Comparison of ENCODE assay signal across 4 fruit fly cellular contexts in genomic region chr3R:21838505-21838956, dm6.
A peak's percentile ranks its signal among the peaks of the same experiment; 100 is the strongest.
TF ChIP-seq lines count a peak whose summit lies in the region.

No protein-coding gene starts in this region.

- TF ChIP-seq CTCF in whole organism, embryonic (GFP tag; optimal IDR thresholded peaks at IDR 0.05; lab: Kevin White, UChicago) = no peak

TF ChIP-seq in whole organism, embryonic, 481 proteins besides CTCF, POLR2A, EP300 and RAD21 (continues in another document):
- TF ChIP-seq CG18619 (GFP tag; optimal IDR thresholded peaks at IDR 0.05; lab: Kevin White, UChicago) (peak; percentile 25), Sox100B (GFP tag; optimal IDR thresholded peaks at IDR 0.05; lab: Kevin White, UChicago) (peak; percentile 43), Usf (GFP tag; optimal IDR thresholded peaks at IDR 0.05; lab: Kevin White, UChicago) (no peak), Myb (GFP tag; optimal IDR thresholded peaks at IDR 0.05; lab: Kevin White, UChicago) (peak; percentile 8), CG16863 (GFP tag; optimal IDR thresholded peaks at IDR 0.05; lab: Kevin White, UChicago) (peak; percentile 18), CG2678 (tag; optimal IDR thresholded peaks at IDR 0.05; lab: Kevin White, UChicago) (peak; percentile 32), ranshi (GFP tag; IDR thresholded peaks at IDR 0.05; lab: Robert Waterston, UW) (0 out of 2 replicates have a peak, but pooled peaks have one; percentile 11), CG13296 (GFP tag; optimal IDR thresholded peaks at IDR 0.05; lab: Kevin White, UChicago) (no peak), CG11723 (GFP tag; optimal IDR thresholded peaks at IDR 0.05; lab: Kevin White, UChicago) (peak; percentile 4), nom (GFP tag; optimal IDR thresholded peaks at IDR 0.05; lab: Kevin White, UChicago) (peak; percentile 29), unpg (GFP tag; optimal IDR thresholded peaks at IDR 0.05; lab: Kevin White, UChicago) (peak; percentile 7), Drgx (GFP tag; IDR thresholded peaks at IDR 0.05; lab: Robert Waterston, UW) (peak; percentile 76), CG11504 (tag; optimal IDR thresholded peaks at IDR 0.05; lab: Kevin White, UChicago) (peak; percentile 59), Mrtf (GFP tag; IDR thresholded peaks at IDR 0.05; lab: Robert Waterston, UW) (no peak), CG11093 (GFP tag; IDR thresholded peaks at IDR 0.05; lab: Robert Waterston, UW) (no peak), Mad (GFP tag; optimal IDR thresholded peaks at IDR 0.05; lab: Kevin White, UChicago) (no peak), croc (GFP tag; conservative IDR thresholded peaks at IDR 0.05; lab: Robert Waterston, UW) (no peak), Rfx (GFP tag; IDR thresholded peaks at IDR 0.05; lab: Robert Waterston, UW) (no peak), Oli (tag; optimal IDR thresholded peaks at IDR 0.05; lab: Kevin White, UChicago) (peak; percentile 61), lbe (GFP tag; optimal IDR thresholded peaks at IDR 0.05; lab: Kevin White, UChicago) (peak; percentile 24), Sry-β (GFP tag; optimal IDR thresholded peaks at IDR 0.05; lab: Kevin White, UChicago) (no peak), sens (GFP tag; lab: Kevin White, UChicago) (peak; percentile 90), CG7839 (tag; optimal IDR thresholded peaks at IDR 0.05; lab: Kevin White, UChicago) (peak; percentile 45)

TF ChIP-seq in whole organism, prepupa, 60 proteins besides CTCF, POLR2A, EP300 and RAD21 (continues in another document):
- peak; percentile 86 for TF ChIP-seq Sox15 (GFP tag; optimal IDR thresholded peaks at IDR 0.05; lab: Kevin White, UChicago)
- peak; percentile 86 for TF ChIP-seq CG6792 (GFP tag; optimal IDR thresholded peaks at IDR 0.05; lab: Kevin White, UChicago)
- peak; percentile 87 for TF ChIP-seq CG3032 (tag; optimal IDR thresholded peaks at IDR 0.05; lab: Kevin White, UChicago)
- peak; percentile 96 for TF ChIP-seq fd59A (GFP tag; optimal IDR thresholded peaks at IDR 0.05; lab: Kevin White, UChicago)
- peak; percentile 76 for TF ChIP-seq dsx (GFP tag; optimal IDR thresholded peaks at IDR 0.05; lab: Kevin White, UChicago; ENCODE audit: poor library complexity, severe bottlenecking)
- TF ChIP-seq ss (GFP tag; optimal IDR thresholded peaks at IDR 0.05; lab: Kevin White, UChicago) = peak; percentile 79 to 93
- peak; percentile 92 for TF ChIP-seq Met (GFP tag; optimal IDR thresholded peaks at IDR 0.05; lab: Kevin White, UChicago)
- peak; percentile 91 for TF ChIP-seq Hr39 (GFP tag; optimal IDR thresholded peaks at IDR 0.05; lab: Kevin White, UChicago)
- TF ChIP-seq CG7368 (GFP tag; optimal IDR thresholded peaks at IDR 0.05; lab: Kevin White, UChicago) = peak; percentile 55
- peak; percentile 72 for TF ChIP-seq CG6276 (GFP tag; optimal IDR thresholded peaks at IDR 0.05; lab: Kevin White, UChicago)
- TF ChIP-seq acj6 (GFP tag; optimal IDR thresholded peaks at IDR 0.05; lab: Kevin White, UChicago) = peak; percentile 87
- peak; percentile 83 for TF ChIP-seq dac (GFP tag; optimal IDR thresholded peaks at IDR 0.05; lab: Kevin White, UChicago)
- peak; percentile 10 for TF ChIP-seq Lpt (GFP tag; optimal IDR thresholded peaks at IDR 0.05; lab: Kevin White, UChicago)
- no peak for TF ChIP-seq CG6854 (GFP tag; optimal IDR thresholded peaks at IDR 0.05; lab: Kevin White, UChicago)
- peak; percentile 89 for TF ChIP-seq CG6808 (GFP tag; optimal IDR thresholded peaks at IDR 0.05; lab: Kevin White, UChicago)
- TF ChIP-seq CG4318 (GFP tag; optimal IDR thresholded peaks at IDR 0.05; lab: Kevin White, UChicago) = peak; percentile 89
- TF ChIP-seq Eip75B (GFP tag; optimal IDR thresholded peaks at IDR 0.05; lab: Kevin White, UChicago) = peak; percentile 93
- TF ChIP-seq salr (GFP tag; optimal IDR thresholded peaks at IDR 0.05; lab: Kevin White, UChicago) = peak; percentile 71 to 95
- TF ChIP-seq CG6163 (GFP tag; IDR thresholded peaks at IDR 0.05; lab: Robert Waterston, UW) = peak; percentile 78
- peak; percentile 90 for TF ChIP-seq Sox102F (GFP tag; optimal IDR thresholded peaks at IDR 0.05; lab: Kevin White, UChicago)
- TF ChIP-seq Eip78C (GFP tag; lab: Kevin White, UChicago) = peak; percentile 99
- TF ChIP-seq eg (GFP tag; IDR thresholded peaks at IDR 0.05; lab: Robert Waterston, UW) = peak; percentile 73; the same call in 2 of the 3 replicates
- TF ChIP-seq Hr4 (GFP tag; optimal IDR thresholded peaks at IDR 0.05; lab: Kevin White, UChicago) = peak; percentile 91

TF ChIP-seq in whole organism, pupa, 21 proteins besides CTCF, POLR2A, EP300 and RAD21:
- no peak for TF ChIP-seq EcR (GFP tag; optimal IDR thresholded peaks at IDR 0.05; lab: Kevin White, UChicago)
- peak; percentile 71 for TF ChIP-seq CG13204 (GFP tag; optimal IDR thresholded peaks at IDR 0.05; lab: Kevin White, UChicago)
- TF ChIP-seq CG17806 (tag; optimal IDR thresholded peaks at IDR 0.05; lab: Kevin White, UChicago) = peak; percentile 73
- TF ChIP-seq CG10348 (GFP tag; IDR thresholded peaks at IDR 0.05; lab: Robert Waterston, UW) = peak; percentile 19; the same call in 1 of the 2 replicates
- peak; percentile 91 for TF ChIP-seq CG34367 (tag; optimal IDR thresholded peaks at IDR 0.05; lab: Kevin White, UChicago)
- TF ChIP-seq Snoo (tag; optimal IDR thresholded peaks at IDR 0.05; lab: Kevin White, UChicago) = peak; percentile 89
- TF ChIP-seq CG9948 (tag; optimal IDR thresholded peaks at IDR 0.05; lab: Kevin White, UChicago) = peak; percentile 91
- TF ChIP-seq CG12605 (GFP tag; IDR thresholded peaks at IDR 0.05; lab: Robert Waterston, UW) = 0 out of 2 replicates have a peak, but pooled peaks have one; percentile 11
- peak; percentile 77; the same call in 2 of the 3 replicates for TF ChIP-seq fd96Ca (GFP tag; IDR thresholded peaks at IDR 0.05; lab: Robert Waterston, UW)
- TF ChIP-seq rn (GFP tag; IDR thresholded peaks at IDR 0.05; lab: Robert Waterston, UW) = peak; percentile 44
- peak; percentile 89 for TF ChIP-seq Pif1A (GFP tag; optimal IDR thresholded peaks at IDR 0.05; lab: Kevin White, UChicago)
- TF ChIP-seq D1 (tag; optimal IDR thresholded peaks at IDR 0.05; lab: Kevin White, UChicago) = peak; percentile 45
- TF ChIP-seq gl (tag; optimal IDR thresholded peaks at IDR 0.05; lab: Kevin White, UChicago) = peak; percentile 4
- TF ChIP-seq CG15710 (tag; optimal IDR thresholded peaks at IDR 0.05; lab: Kevin White, UChicago) = peak; percentile 92
- TF ChIP-seq Pif1B (GFP tag; optimal IDR thresholded peaks at IDR 0.05; lab: Kevin White, UChicago) = peak; percentile 73
- peak; percentile 85 for TF ChIP-seq CG8159 (tag; optimal IDR thresholded peaks at IDR 0.05; lab: Kevin White, UChicago)
- TF ChIP-seq CG14655 (GFP tag; optimal IDR thresholded peaks at IDR 0.05; lab: Kevin White, UChicago) = peak; percentile 90
- peak; percentile 44; the same call in 1 of the 3 replicates for TF ChIP-seq CG4496 (GFP tag; IDR thresholded peaks at IDR 0.05; lab: Robert Waterston, UW)
- TF ChIP-seq CG32121 (GFP tag; IDR thresholded peaks at IDR 0.05; lab: Robert Waterston, UW) = peak; percentile 58
- TF ChIP-seq CG8301 (tag; optimal IDR thresholded peaks at IDR 0.05; lab: Kevin White, UChicago) = peak; percentile 80
- peak; percentile 71 for TF ChIP-seq Ets98B (GFP tag; IDR thresholded peaks at IDR 0.05; lab: Robert Waterston, UW)

TF ChIP-seq in whole organism, wandering third instar larva, 38 proteins besides CTCF, POLR2A, EP300 and RAD21 (continues in another document):
- TF ChIP-seq dmrt93B (GFP tag; optimal IDR thresholded peaks at IDR 0.05; lab: Kevin White, UChicago) = peak; percentile 66
- no peak for TF ChIP-seq Mio (GFP tag; optimal IDR thresholded peaks at IDR 0.05; lab: Kevin White, UChicago)
- TF ChIP-seq sage (GFP tag; optimal IDR thresholded peaks at IDR 0.05; lab: Kevin White, UChicago) = peak; percentile 23
- no peak for TF ChIP-seq Vsx2 (GFP tag; optimal IDR thresholded peaks at IDR 0.05; lab: Kevin White, UChicago; ENCODE audit: partially characterized antibody)
- no peak for TF ChIP-seq jim (GFP tag; optimal IDR thresholded peaks at IDR 0.05; lab: Kevin White, UChicago)
- TF ChIP-seq woc (GFP tag; optimal IDR thresholded peaks at IDR 0.05; lab: Kevin White, UChicago) = peak; percentile 84
- TF ChIP-seq Myc (optimal IDR thresholded peaks at IDR 0.05; lab: Kevin White, UChicago) = no peak
- peak; percentile 29 for TF ChIP-seq CG32264 (GFP tag; optimal IDR thresholded peaks at IDR 0.05; lab: Kevin White, UChicago)
- no peak for TF ChIP-seq Abd-B (GFP tag; optimal IDR thresholded peaks at IDR 0.05; lab: Kevin White, UChicago)
- no peak for TF ChIP-seq Dif (GFP tag; optimal IDR thresholded peaks at IDR 0.05; lab: Kevin White, UChicago; ENCODE audit: partially characterized antibody)
- TF ChIP-seq Hr78 (GFP tag; optimal IDR thresholded peaks at IDR 0.05; lab: Kevin White, UChicago) = no peak
- TF ChIP-seq CrebA (GFP tag; optimal IDR thresholded peaks at IDR 0.05; lab: Kevin White, UChicago; ENCODE audit: borderline replicate concordance) = no peak
- TF ChIP-seq sv (GFP tag; optimal IDR thresholded peaks at IDR 0.05; lab: Kevin White, UChicago) = no peak
- TF ChIP-seq dsf (GFP tag; optimal IDR thresholded peaks at IDR 0.05; lab: Kevin White, UChicago; ENCODE audit: borderline replicate concordance) = peak; percentile 20
- TF ChIP-seq HLH106 (tag; optimal IDR thresholded peaks at IDR 0.05; lab: Kevin White, UChicago) = peak; percentile 79
- TF ChIP-seq OdsH (GFP tag; optimal IDR thresholded peaks at IDR 0.05; lab: Kevin White, UChicago) = peak; percentile 80
- TF ChIP-seq N (GFP tag; optimal IDR thresholded peaks at IDR 0.05; lab: Kevin White, UChicago) = no peak
- no peak for TF ChIP-seq pan (optimal IDR thresholded peaks at IDR 0.05; lab: Kevin White, UChicago)
- TF ChIP-seq dl (GFP tag; optimal IDR thresholded peaks at IDR 0.05; lab: Kevin White, UChicago; ENCODE audit: insufficient read depth in 1 of 2, partially characterized antibody in 2 of 2) = no peak
- peak; percentile 78 for TF ChIP-seq tai (GFP tag; optimal IDR thresholded peaks at IDR 0.05; lab: Kevin White, UChicago)
- peak; percentile 58 for TF ChIP-seq CG9705 (GFP tag; optimal IDR thresholded peaks at IDR 0.05; lab: Kevin White, UChicago)
- TF ChIP-seq Hr83 (GFP tag; optimal IDR thresholded peaks at IDR 0.05; lab: Kevin White, UChicago; ENCODE audit: poor library complexity, severe bottlenecking) = no peak
- TF ChIP-seq foxo (GFP tag; optimal IDR thresholded peaks at IDR 0.05; lab: Kevin White, UChicago) = peak; percentile 48 to 88
- peak; percentile 73 for TF ChIP-seq psq (GFP tag; optimal IDR thresholded peaks at IDR 0.05; lab: Kevin White, UChicago)
- no peak for TF ChIP-seq lola (GFP tag; optimal IDR thresholded peaks at IDR 0.05; lab: Kevin White, UChicago)
- TF ChIP-seq ey (GFP tag; optimal IDR thresholded peaks at IDR 0.05; lab: Kevin White, UChicago) = peak; percentile 88
- TF ChIP-seq Jra (GFP tag; optimal IDR thresholded peaks at IDR 0.05; lab: Kevin White, UChicago) = peak; percentile 73
- peak; percentile 90 for TF ChIP-seq fru (GFP tag; optimal IDR thresholded peaks at IDR 0.05; lab: Kevin White, UChicago)
- TF ChIP-seq br (GFP tag; optimal IDR thresholded peaks at IDR 0.05; lab: Kevin White, UChicago) = peak; percentile 82
- peak; percentile 71 for TF ChIP-seq Hnf4 (GFP tag; optimal IDR thresholded peaks at IDR 0.05; lab: Kevin White, UChicago)
- TF ChIP-seq Sp1 (GFP tag; optimal IDR thresholded peaks at IDR 0.05; lab: Kevin White, UChicago) = peak; percentile 89

Comparison
In these comparisons a context has a peak if more than half of its experiments do, and no peak if none do; other contexts are left out.
1. Of the 7 proteins assayed by ChIP-seq in both whole organism, embryonic and whole organism, prepupa: peak only in whole organism, embryonic: none; only in whole organism, prepupa: CG16779, Gug, Hr39 and Lpt; in both: Blimp-1 and Sox102F; in neither: 1.